Worm (Caenorhabditis elegans): ENCODE data around the gene F47B8.8.

- no peak for TF ChIP-seq lsy-2 (tag; optimal IDR thresholded peaks at IDR 0.05)
- no peak for TF ChIP-seq nhr-11 (tag; optimal IDR thresholded peaks at IDR 0.05)
- TF ChIP-seq nhr-237 (tag; optimal IDR thresholded peaks at IDR 0.05): no peak
- no peak for TF ChIP-seq snpc-4 (tag; optimal IDR thresholded peaks at IDR 0.05)
- no peak for TF ChIP-seq lin-39 (tag; optimal IDR thresholded peaks at IDR 0.05)
- TF ChIP-seq efl-3 (GFP tag; optimal IDR thresholded peaks at IDR 0.05): no peak
- no peak for TF ChIP-seq nhr-12 (tag; optimal IDR thresholded peaks at IDR 0.05)
- TF ChIP-seq mef-2 (tag; optimal IDR thresholded peaks at IDR 0.05): no peak
- TF ChIP-seq unc-86 (tag; optimal IDR thresholded peaks at IDR 0.05): no peak
- no peak for TF ChIP-seq zag-1 (tag; optimal IDR thresholded peaks at IDR 0.05)
- TF ChIP-seq pqm-1 (tag; optimal IDR thresholded peaks at IDR 0.05): no peak
Measured at ce11 chrV:14285803-14286202, 45.7 kb upstream of the F47B8.8 start, which contains the start of gene F40G12.11.

Measured in whole organism, L1 larva.